Worm (Caenorhabditis elegans): Measurements from ENCODE around the gene let-653.

let-653 gene

DNA sequence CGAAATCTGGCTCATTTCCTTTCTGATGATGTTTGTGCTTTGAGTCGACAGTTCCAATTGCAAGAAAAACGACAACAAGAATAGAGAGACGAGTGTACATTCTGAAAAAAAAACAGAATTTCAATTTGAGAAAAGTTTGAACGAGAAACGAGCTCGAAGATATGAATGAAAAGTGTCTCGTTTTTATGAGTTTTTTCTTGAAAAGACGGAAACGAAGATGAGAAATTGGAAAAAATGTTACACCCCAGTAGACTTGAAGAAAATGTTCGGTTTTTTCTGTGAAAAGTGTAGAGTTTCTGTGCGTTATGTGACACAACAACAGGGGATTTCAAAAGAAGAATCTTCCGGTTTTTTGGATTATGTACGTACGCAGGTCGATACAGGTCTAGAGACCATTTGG, 37.7 kb downstream of the let-653 start, which contains the start of gene srlf-31:
srlf-31 (minus strand) TSS at position 101 of the 400 bp plus-strand sequence.
- TF ChIP-seq M03D4.4 (tag; optimal IDR thresholded peaks at IDR 0.05) (no peak), snpc-4 (tag; optimal IDR thresholded peaks at IDR 0.05) (no peak), zip-8 (tag; optimal IDR thresholded peaks at IDR 0.05) (no peak), elt-1 (tag; optimal IDR thresholded peaks at IDR 0.05; ENCODE audit: borderline replicate concordance, insufficient read depth) (no peak), ceh-83 (GFP tag; optimal IDR thresholded peaks at IDR 0.05) (no peak), nhr-28 (tag; optimal IDR thresholded peaks at IDR 0.05) (no peak)

DNA sequence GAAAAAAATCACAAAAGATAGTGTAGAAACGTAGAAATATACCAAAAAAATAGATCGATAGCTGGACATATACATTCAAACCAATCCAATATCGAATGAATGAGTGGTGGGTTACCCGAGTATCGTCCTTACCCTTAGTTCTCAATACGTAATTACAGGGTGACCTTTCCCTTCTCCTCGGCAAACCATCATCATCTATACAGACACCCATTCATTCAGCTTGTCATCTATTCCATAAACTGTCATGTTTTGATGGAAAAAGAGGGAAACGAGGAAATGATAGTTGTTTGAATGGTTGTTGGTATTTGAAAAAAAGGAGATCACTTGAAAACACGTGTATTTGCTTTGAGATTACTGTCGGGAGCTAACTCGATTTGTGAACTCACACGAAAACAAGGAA, 38.7 kb downstream of the let-653 start:
- peak; percentile 32 for TF ChIP-seq nhr-2 (tag; optimal IDR thresholded peaks at IDR 0.05)
- TF ChIP-seq nhr-237 (tag; optimal IDR thresholded peaks at IDR 0.05), result no peak

DNA sequence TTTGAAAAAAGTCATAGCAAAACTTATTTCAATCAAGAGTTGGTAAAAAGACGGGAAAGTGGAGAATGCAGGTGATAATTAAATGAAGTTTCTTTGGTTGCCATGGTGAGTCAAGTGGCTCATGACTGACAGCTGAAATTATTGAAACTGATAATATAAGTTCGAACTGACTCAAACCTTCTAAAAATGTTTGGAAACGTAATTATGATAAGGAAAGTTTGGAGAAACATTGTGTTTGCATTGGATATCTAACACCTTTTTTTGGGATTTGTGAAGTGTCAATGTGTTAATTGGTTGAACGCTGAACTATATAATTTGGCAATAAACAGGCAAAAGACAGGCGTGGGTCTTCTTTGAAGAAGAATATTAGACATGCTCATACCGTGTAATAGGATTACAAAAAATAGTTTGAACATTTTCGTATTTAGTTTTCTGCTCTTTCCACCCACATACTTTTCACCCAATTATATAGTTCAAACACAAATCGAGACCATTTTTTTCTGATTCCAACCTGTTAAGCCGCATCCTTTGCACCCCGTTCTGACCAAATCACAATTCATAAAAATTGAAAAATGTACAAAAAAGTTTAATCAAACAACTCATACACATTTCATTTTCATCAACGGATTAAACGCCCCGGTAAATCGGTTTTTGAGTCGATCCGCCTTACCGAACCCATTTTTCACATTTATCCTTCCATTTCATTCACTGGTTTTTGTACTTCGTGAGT, 40.1 kb downstream of the let-653 start, which contains the start of the genes srlf-33 and srlf-32:
srlf-33 (minus strand) TSS at position 101 of the 730 bp plus-strand sequence.
srlf-32 (plus strand) TSS at position 680 of the 730 bp plus-strand sequence.
- TF ChIP-seq nhr-12 (tag; optimal IDR thresholded peaks at IDR 0.05), result no peak

DNA sequence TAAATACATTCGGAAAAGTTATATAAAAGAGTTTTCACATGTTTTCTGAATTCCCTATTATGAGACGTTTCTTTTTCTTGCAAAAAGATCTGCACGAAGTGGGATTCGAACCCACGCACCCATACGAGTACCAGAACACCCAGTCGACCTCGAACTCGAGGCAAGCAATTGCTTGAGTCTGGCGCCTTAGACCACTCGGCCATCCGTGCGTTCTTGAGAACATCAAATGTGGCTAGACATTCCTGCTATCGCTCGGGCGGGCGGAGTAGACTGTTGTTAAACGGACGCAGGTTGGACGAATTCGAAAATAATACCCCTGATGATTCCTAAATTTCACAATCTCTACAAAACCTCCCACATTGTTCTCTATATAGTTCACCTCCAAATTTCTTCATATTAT, 43.0 kb downstream of the let-653 start:
- TF ChIP-seq ham-2 (GFP tag; optimal IDR thresholded peaks at IDR 0.05) (peak; percentile 68), ceh-83 (GFP tag; optimal IDR thresholded peaks at IDR 0.05) (peak; percentile 71), lin-32 (GFP tag; optimal IDR thresholded peaks at IDR 0.05) (peak; percentile 32), mls-2 (tag; optimal IDR thresholded peaks at IDR 0.05) (peak; percentile 59), unc-120 (tag; optimal IDR thresholded peaks at IDR 0.05; ENCODE audit: poor library complexity, severe bottlenecking) (peak; percentile 33), M03D4.4 (tag; optimal IDR thresholded peaks at IDR 0.05) (peak; percentile 63), unc-62 (GFP tag; optimal IDR thresholded peaks at IDR 0.05) (no peak), sptf-1 (tag; optimal IDR thresholded peaks at IDR 0.05) (peak; percentile 26), bed-3 (GFP tag; optimal IDR thresholded peaks at IDR 0.05) (no peak), sem-2 (GFP tag; optimal IDR thresholded peaks at IDR 0.05) (peak; percentile 58), drap-1 (GFP tag; optimal IDR thresholded peaks at IDR 0.05) (peak; percentile 52), cnd-1 (tag; optimal IDR thresholded peaks at IDR 0.05) (peak; percentile 35), nhr-76 (tag; optimal IDR thresholded peaks at IDR 0.05) (no peak)

DNA sequence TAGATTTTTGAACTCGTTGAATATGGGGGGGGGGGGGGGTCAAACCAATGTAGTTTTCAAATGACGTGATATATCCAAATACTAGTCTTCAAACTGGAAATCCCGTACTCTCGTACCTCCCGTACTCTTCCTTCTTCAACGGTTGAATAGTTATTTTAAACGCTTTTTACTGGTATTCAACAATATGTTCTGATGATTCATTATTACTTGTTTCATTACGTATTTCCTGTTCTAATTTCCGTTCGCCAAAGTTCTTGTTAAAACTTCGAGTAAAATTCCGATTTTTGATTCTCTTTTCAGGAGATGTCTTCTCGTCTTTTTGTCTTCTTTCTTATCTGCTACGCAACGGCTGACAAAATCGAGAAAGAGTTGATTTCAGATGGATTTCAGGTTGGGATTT, 45.2 kb downstream of the let-653 start, which contains the start of gene nhx-9:
nhx-9 (plus strand) TSS at position 301 of the 400 bp plus-strand sequence.
- TF ChIP-seq lin-13 (tag; optimal IDR thresholded peaks at IDR 0.05), result no peak

DNA sequence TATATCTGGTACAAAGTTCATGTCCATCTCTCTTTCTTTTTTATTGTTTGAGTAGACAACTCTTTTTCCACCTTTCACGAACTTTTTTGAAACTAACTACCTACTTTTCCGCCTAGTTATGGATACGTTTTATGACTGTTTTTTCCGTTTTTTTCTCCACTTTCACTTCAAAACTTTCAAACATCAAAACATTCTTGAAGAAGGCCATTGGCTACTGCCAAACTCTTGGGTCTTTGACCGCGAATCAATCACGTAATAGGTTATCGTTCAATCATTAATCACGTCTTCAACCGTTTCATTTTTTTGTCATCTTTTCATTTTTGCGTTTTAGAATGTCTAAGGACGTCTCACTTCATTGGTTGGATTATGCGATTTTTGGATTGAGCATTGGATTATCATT, 51.7 kb downstream of the let-653 start, which contains the start of gene slc-5A12:
slc-5A12 (plus strand) TSS at position 333 of the 400 bp plus-strand sequence.
- TF ChIP-seq mab-5 (tag; optimal IDR thresholded peaks at IDR 0.05), result no peak
- no peak for TF ChIP-seq hlh-1 (tag; optimal IDR thresholded peaks at IDR 0.05)
- TF ChIP-seq mls-2 (tag; optimal IDR thresholded peaks at IDR 0.05), result no peak
- no peak for TF ChIP-seq zip-8 (tag; optimal IDR thresholded peaks at IDR 0.05)
- no peak for TF ChIP-seq M03D4.4 (tag; optimal IDR thresholded peaks at IDR 0.05)
- no peak for TF ChIP-seq elt-3 (tag; optimal IDR thresholded peaks at IDR 0.05)
- TF ChIP-seq nhr-28 (tag; optimal IDR thresholded peaks at IDR 0.05), result no peak
- TF ChIP-seq unc-62 (GFP tag; optimal IDR thresholded peaks at IDR 0.05), result no peak
- TF ChIP-seq blmp-1 (tag; optimal IDR thresholded peaks at IDR 0.05), result no peak
- no peak for TF ChIP-seq pha-4 (tag; optimal IDR thresholded peaks at IDR 0.05)
- no peak for TF ChIP-seq mep-1 (tag; optimal IDR thresholded peaks at IDR 0.05)
- TF ChIP-seq unc-39 (tag; optimal IDR thresholded peaks at IDR 0.05), result no peak
- TF ChIP-seq lin-32 (GFP tag; optimal IDR thresholded peaks at IDR 0.05), result no peak
- TF ChIP-seq unc-120 (tag; optimal IDR thresholded peaks at IDR 0.05; ENCODE audit: poor library complexity, severe bottlenecking), result no peak
- no peak for TF ChIP-seq lin-13 (tag; optimal IDR thresholded peaks at IDR 0.05)
